Worm (Caenorhabditis elegans) whole organism, early embryonic: ENCODE measurements around the gene clec-41.

ENCODE experiments used
- ama-1 ChIP-seq: fragments of 150-350 bp; optimal IDR thresholded peaks from 2 replicates; lab custom pipeline; 2014
- ceh-36 ChIP-seq: sonication (generic microtip); optimal IDR thresholded peaks from 2 replicates; lab custom pipeline; 2016; ENCODE audit warnings: missing genetic modification characterization, inconsistent platforms, missing compliant biosample characterization
- ets-7 ChIP-seq: sonication (generic microtip); optimal IDR thresholded peaks from 2 replicates; lab custom pipeline; 2016; ENCODE audit warnings: missing genotype, missing genetic modification characterization, missing compliant biosample characterization
- pes-1 ChIP-seq: fragments of 200-800 bp; sonication (Bioruptor generic); IDR thresholded peaks from 2 replicates; pipeline ENCODE4 v1.3.6; 2022; ENCODE audit warnings: missing genetic modification reagents, missing genetic modification characterization, missing compliant biosample characterization
- scrt-1 ChIP-seq: fragments of 200-800 bp; sonication (Bioruptor generic); IDR thresholded peaks from 2 replicates; pipeline ENCODE4 v1.3.6; 2022; ENCODE audit warnings: missing genetic modification characterization, missing compliant biosample characterization
- sea-1 ChIP-seq: fragments of 200-800 bp; sonication (Bioruptor generic); conservative IDR thresholded peaks from 2 replicates; pipeline ENCODE4 v1.3.6; 2022; ENCODE audit warnings: missing genetic modification characterization, missing compliant biosample characterization

ce11 chrV:13120097-13120496 is 17.8 kb downstream of the clec-41 start, which contains the start of gene max-1:
- TF ChIP-seq sea-1 (GFP tag; lab: Robert Waterston, UW) (no peak), ama-1 (lab: Kevin White, UChicago) (no peak), scrt-1 (GFP tag; lab: Robert Waterston, UW) (no peak), ets-7 (no peak), ceh-36 (no peak), pes-1 (GFP tag; lab: Robert Waterston, UW) (no peak)
